Fruit fly (Drosophila melanogaster) S2 (cell line): ENCODE measurements around the gene CG31467.

Experiments
- CG8478 ChIP-seq: fragments of >200 bp; optimal IDR thresholded peaks from 2 replicates; lab custom pipeline; 2018
- CTCF ChIP-seq, 2 experiments: fragments of >200 bp; optimal IDR thresholded peaks; 2 replicates each; lab custom pipeline; 2018

dm6 chr3R:10747650-10748049 lies 41.0 kb upstream of the CG31467 start:
- no peak for TF ChIP-seq CG8478 (lab: Kevin White, UChicago)
- TF ChIP-seq CTCF (optimal IDR thresholded peaks at IDR 0.05; lab: Kevin White, UChicago), result no peak
